Worm (Caenorhabditis elegans): Measurements from ENCODE around the gene fbxa-112.

- no peak for TF ChIP-seq T26A8.4 (GFP tag; IDR thresholded peaks at IDR 0.05)
- no peak for TF ChIP-seq zag-1 (tag; optimal IDR thresholded peaks at IDR 0.05)
- TF ChIP-seq lin-39 (tag; optimal IDR thresholded peaks at IDR 0.05), result no peak
- TF ChIP-seq ama-1 (optimal IDR thresholded peaks at IDR 0.05), result no peak
- TF ChIP-seq skn-1 (tag; optimal IDR thresholded peaks at IDR 0.05), result no peak
- no peak for TF ChIP-seq dpl-1 (GFP tag; optimal IDR thresholded peaks at IDR 0.05)
- no peak for TF ChIP-seq gei-8 (GFP tag; optimal IDR thresholded peaks at IDR 0.05)
These were observed 31.8 kb downstream of the fbxa-112 start, which contains the start of gene F09C6.10 for ce11 chrV:16916079-16916478.
